Fruit fly (Drosophila melanogaster) whole organism, prepupa: ENCODE data around the gene CG12784.

Experiments
- CG10631 ChIP-seq: fragments of 200-800 bp; sonication (Bioruptor generic); optimal IDR thresholded peaks from 2 replicates; lab custom pipeline; 2016; ENCODE audit warnings: missing biosample characterization, missing genetic modification characterization
- CG11294 ChIP-seq: fragments of 200-800 bp; sonication (Bioruptor generic); IDR thresholded peaks from 2 replicates; pipeline ENCODE4 v1.3.6; 2022; ENCODE audit warnings: missing biosample characterization, missing genetic modification characterization
- CG11902 ChIP-seq: fragments of 200-800 bp; sonication (Bioruptor generic); optimal IDR thresholded peaks from 3 replicates; lab custom pipeline; 2016; ENCODE audit warnings: missing biosample characterization, missing genetic modification characterization
- CG15336 ChIP-seq: fragments of 200-800 bp; sonication (Bioruptor generic); IDR thresholded peaks from 2 replicates; pipeline ENCODE4 v1.3.6; 2022; ENCODE audit warnings: missing biosample characterization, missing genetic modification characterization
- CG1621 ChIP-seq: fragments of 200-800 bp; sonication (Bioruptor generic); optimal IDR thresholded peaks from 3 replicates; lab custom pipeline; 2018; ENCODE audit warnings: missing biosample characterization, mild to moderate bottlenecking, missing genetic modification characterization
- CG16779 ChIP-seq: fragments of 200-800 bp; sonication (Bioruptor generic); optimal IDR thresholded peaks from 3 replicates; lab custom pipeline; 2017; ENCODE audit warnings: missing biosample characterization, mild to moderate bottlenecking, missing genetic modification characterization
- CG3032 ChIP-seq: fragments of 200-800 bp; optimal IDR thresholded peaks from 2 replicates; lab custom pipeline; 2019; ENCODE audit warnings: missing biosample characterization, mild to moderate bottlenecking, missing genetic modification characterization, moderate library complexity
- CG31627 ChIP-seq: fragments of 200-800 bp; sonication (Bioruptor generic); optimal IDR thresholded peaks from 3 replicates; lab custom pipeline; 2016; ENCODE audit warnings: missing biosample characterization, missing genetic modification characterization
- CG32006 ChIP-seq: fragments of 200-800 bp; sonication (Bioruptor generic); optimal IDR thresholded peaks from 3 replicates; lab custom pipeline; 2017; ENCODE audit warnings: missing biosample characterization, mild to moderate bottlenecking, missing genetic modification characterization
- CG34406 ChIP-seq: fragments of 200-800 bp; sonication (Bioruptor generic); optimal IDR thresholded peaks from 3 replicates; lab custom pipeline; 2016; ENCODE audit warnings: missing biosample characterization, missing genetic modification characterization
- CG4318 ChIP-seq: fragments of 200-800 bp; sonication (Bioruptor generic); optimal IDR thresholded peaks from 3 replicates; lab custom pipeline; 2017; ENCODE audit warnings: missing biosample characterization, mild to moderate bottlenecking, missing genetic modification characterization
- CG6163 ChIP-seq: fragments of 200-800 bp; sonication (Bioruptor generic); IDR thresholded peaks from 3 replicates; pipeline ENCODE4 v1.3.6; 2022; ENCODE audit warnings: missing biosample characterization, missing genetic modification characterization
- CG6854 ChIP-seq: fragments of 200-800 bp; sonication (Bioruptor generic); optimal IDR thresholded peaks from 2 replicates; lab custom pipeline; 2017; ENCODE audit warnings: missing biosample characterization, mild to moderate bottlenecking, missing genetic modification characterization
- CG7368 ChIP-seq: fragments of 200-800 bp; sonication (Bioruptor generic); optimal IDR thresholded peaks from 3 replicates; lab custom pipeline; 2016; ENCODE audit warnings: missing biosample characterization, missing genetic modification characterization
- CG8319 ChIP-seq: fragments of 200-800 bp; sonication (Bioruptor generic); optimal IDR thresholded peaks from 3 replicates; lab custom pipeline; 2016; ENCODE audit warnings: missing biosample characterization, missing genetic modification characterization
- Ets21C ChIP-seq: fragments of 200-800 bp; sonication (Bioruptor generic); optimal IDR thresholded peaks from 3 replicates; lab custom pipeline; 2016; ENCODE audit warnings: missing biosample characterization, missing genetic modification characterization
- Ets96B ChIP-seq: fragments of 200-800 bp; optimal IDR thresholded peaks from 2 replicates; lab custom pipeline; 2019; ENCODE audit warnings: missing biosample characterization, mild to moderate bottlenecking, missing genetic modification characterization, moderate library complexity
- Gug ChIP-seq: fragments of 200-800 bp; sonication (Bioruptor generic); IDR thresholded peaks from 2 replicates; pipeline ENCODE4 v1.3.6; 2022; ENCODE audit warnings: missing biosample characterization, missing genetic modification characterization
- Hr39 ChIP-seq: fragments of 200-800 bp; sonication (Bioruptor generic); optimal IDR thresholded peaks from 2 replicates; lab custom pipeline; 2016; ENCODE audit warnings: missing biosample characterization, missing genetic modification characterization
- Hr4 ChIP-seq: fragments of 200-800 bp; sonication (Bioruptor generic); optimal IDR thresholded peaks from 3 replicates; lab custom pipeline; 2016; ENCODE audit warnings: missing biosample characterization, missing genetic modification characterization
- Met ChIP-seq: fragments of 200-800 bp; sonication (Bioruptor generic); optimal IDR thresholded peaks from 3 replicates; lab custom pipeline; 2016; ENCODE audit warnings: missing biosample characterization, missing genetic modification characterization
- Smox ChIP-seq: fragments of 200-800 bp; sonication (Bioruptor generic); optimal IDR thresholded peaks from 3 replicates; lab custom pipeline; 2016; ENCODE audit warnings: missing biosample characterization, missing genetic modification characterization
- Sox102F ChIP-seq: fragments of 200-800 bp; sonication (Bioruptor generic); optimal IDR thresholded peaks from 2 replicates; lab custom pipeline; 2016; ENCODE audit warnings: missing biosample characterization, mild to moderate bottlenecking, missing genetic modification characterization
- Sox14 ChIP-seq: fragments of 200-800 bp; sonication (Bioruptor generic); optimal IDR thresholded peaks from 3 replicates; lab custom pipeline; 2016; ENCODE audit warnings: missing biosample characterization, missing genetic modification characterization
- Sox15 ChIP-seq: fragments of 200-800 bp; sonication (Bioruptor generic); optimal IDR thresholded peaks from 3 replicates; lab custom pipeline; 2016; ENCODE audit warnings: missing biosample characterization, missing genetic modification characterization
- achi ChIP-seq: fragments of 200-800 bp; sonication (Bioruptor generic); optimal IDR thresholded peaks from 3 replicates; lab custom pipeline; 2016; ENCODE audit warnings: missing biosample characterization, missing genetic modification characterization
- acj6 ChIP-seq: fragments of 200-800 bp; sonication (Bioruptor generic); optimal IDR thresholded peaks from 3 replicates; lab custom pipeline; 2016; ENCODE audit warnings: missing biosample characterization, missing genetic modification characterization
- cyc ChIP-seq: fragments of 200-800 bp; sonication (Bioruptor generic); optimal IDR thresholded peaks from 3 replicates; lab custom pipeline; 2016; ENCODE audit warnings: missing biosample characterization, missing genetic modification characterization
- dac ChIP-seq: fragments of 200-800 bp; sonication (Bioruptor generic); optimal IDR thresholded peaks from 2 replicates; lab custom pipeline; 2017; ENCODE audit warnings: missing biosample characterization, mild to moderate bottlenecking, missing genetic modification characterization
- dsx ChIP-seq: fragments of 200-800 bp; optimal IDR thresholded peaks from 3 replicates; lab custom pipeline; 2019; ENCODE audit warnings: missing biosample characterization, mild to moderate bottlenecking, missing genetic modification characterization, moderate library complexity; ENCODE audit not compliant: poor library complexity, severe bottlenecking
- eg ChIP-seq: fragments of 200-800 bp; sonication (Bioruptor generic); IDR thresholded peaks from 3 replicates; pipeline ENCODE4 v1.3.6; 2022; ENCODE audit warnings: missing biosample characterization, missing genetic modification characterization
- esn ChIP-seq: fragments of 200-800 bp; sonication (Bioruptor generic); optimal IDR thresholded peaks from 2 replicates; lab custom pipeline; 2016; ENCODE audit warnings: missing biosample characterization, mild to moderate bottlenecking, missing genetic modification characterization, moderate library complexity
- fd59A ChIP-seq: fragments of 200-800 bp; sonication (Bioruptor generic); optimal IDR thresholded peaks from 2 replicates; lab custom pipeline; 2017; ENCODE audit warnings: missing biosample characterization, mild to moderate bottlenecking, missing genetic modification characterization, missing genetic modification reagents
- fd85E ChIP-seq: fragments of 200-800 bp; sonication (Bioruptor generic); optimal IDR thresholded peaks from 3 replicates; lab custom pipeline; 2016; ENCODE audit warnings: missing biosample characterization, missing genetic modification characterization
- fkh ChIP-seq: fragments of 200-800 bp; sonication (Bioruptor generic); optimal IDR thresholded peaks from 3 replicates; lab custom pipeline; 2017; ENCODE audit warnings: missing biosample characterization, mild to moderate bottlenecking, missing genetic modification characterization, moderate library complexity
- lz ChIP-seq: fragments of 200-800 bp; sonication (Bioruptor generic); optimal IDR thresholded peaks from 3 replicates; lab custom pipeline; 2016; ENCODE audit warnings: missing biosample characterization, missing genetic modification characterization
- net ChIP-seq: fragments of 200-800 bp; sonication (Bioruptor generic); optimal IDR thresholded peaks from 3 replicates; lab custom pipeline; 2016; ENCODE audit warnings: missing biosample characterization, missing genetic modification characterization
- pdm3 ChIP-seq: fragments of 200-800 bp; sonication (Bioruptor generic); optimal IDR thresholded peaks from 3 replicates; lab custom pipeline; 2016; ENCODE audit warnings: missing biosample characterization, missing genetic modification characterization
- spab ChIP-seq: fragments of 200-800 bp; sonication (Bioruptor generic); optimal IDR thresholded peaks from 2 replicates; lab custom pipeline; 2017; ENCODE audit warnings: missing biosample characterization, mild to moderate bottlenecking, missing genetic modification characterization, missing genetic modification reagents
- ss ChIP-seq, 2 experiments: fragments of 200-800 bp; sonication (Bioruptor generic); optimal IDR thresholded peaks; 2 replicates in 1 of 2; 3 replicates in 1 of 2; lab custom pipeline; 2017 to 2018; ENCODE audit warnings: mild to moderate bottlenecking in 2 of 2, missing biosample characterization in 2 of 2, missing genetic modification characterization in 2 of 2, moderate library complexity in 1 of 2
- topi ChIP-seq: fragments of 200-800 bp; sonication (Bioruptor generic); optimal IDR thresholded peaks from 3 replicates; lab custom pipeline; 2016; ENCODE audit warnings: missing biosample characterization, missing genetic modification characterization

The CG12784 gene

DNA sequence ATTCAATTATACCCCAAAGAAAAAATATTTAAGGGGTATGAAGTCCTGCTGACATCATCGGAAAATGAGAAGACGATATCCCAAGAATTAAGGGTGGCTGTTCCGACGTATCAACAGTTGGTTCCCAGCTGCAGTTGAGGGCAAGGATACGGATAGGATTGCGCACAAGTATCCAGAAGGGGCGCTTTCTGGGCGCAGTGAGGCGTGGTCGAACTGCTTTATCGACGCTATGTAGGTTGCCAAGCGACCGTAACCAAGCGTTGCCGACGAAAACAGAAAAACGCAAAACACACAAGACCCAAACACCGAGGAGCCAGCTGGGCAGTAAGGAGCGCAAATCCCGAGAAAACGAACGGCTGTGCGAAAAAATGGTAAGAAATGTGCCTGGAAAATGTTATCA is 11.2 kb downstream of the CG12784 start, which contains the start of gene Ttc26:
Gene Ttc26 (plus strand): TSS at position 289 of the 400 bp plus-strand sequence.
- TF ChIP-seq fkh (no peak), ss (GFP tag; optimal IDR thresholded peaks at IDR 0.05; lab: Kevin White, UChicago) (no peak)

DNA sequence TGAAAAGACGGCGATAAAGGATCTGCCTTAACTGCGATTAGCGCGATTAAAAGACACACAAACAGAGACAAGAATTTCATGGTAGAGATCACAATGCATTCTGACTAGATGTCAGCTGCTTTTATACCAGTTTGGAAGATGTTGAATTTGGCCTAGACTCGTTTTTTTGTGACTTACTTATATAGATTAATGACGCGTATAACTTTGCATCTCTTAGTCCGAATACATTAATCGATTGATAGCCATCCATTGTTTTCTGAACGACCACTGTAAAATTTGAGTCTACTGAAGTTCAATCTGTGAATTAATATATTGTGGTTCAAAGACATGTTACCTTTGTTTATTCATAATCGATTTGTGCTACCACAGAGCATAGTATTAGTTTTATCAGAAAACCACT is 12.3 kb downstream of the CG12784 start, which contains the start of gene CG45207:
Gene CG45207 (minus strand): TSS at position 101 of the 400 bp plus-strand sequence.
- TF ChIP-seq fd59A (GFP tag; lab: Kevin White, UChicago) = no peak
- no peak for TF ChIP-seq dsx
- no peak for TF ChIP-seq topi
- TF ChIP-seq Hr4 (GFP tag; lab: Kevin White, UChicago) = no peak
- no peak for TF ChIP-seq CG7368 (GFP tag; lab: Kevin White, UChicago)

DNA sequence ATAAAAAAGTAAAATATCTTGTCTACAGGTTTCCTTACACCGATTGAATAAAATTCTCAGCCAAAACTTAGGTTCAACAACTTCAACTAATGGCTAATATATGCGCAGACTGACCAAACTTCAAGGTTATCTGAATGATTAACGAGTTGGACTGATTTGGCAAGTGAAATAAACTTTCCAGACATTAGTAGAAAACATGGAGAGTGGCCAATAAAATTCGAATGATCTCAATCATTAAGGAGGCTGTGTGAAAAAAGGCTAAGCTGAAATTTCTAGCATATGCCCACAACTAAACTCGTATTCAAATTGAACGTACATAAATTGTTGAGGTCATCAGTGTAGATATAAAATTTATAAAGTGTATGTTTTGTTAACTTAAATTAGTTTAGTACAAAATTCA is 16.6 kb downstream of the CG12784 start, which contains the start of gene CG5614:
Gene CG5614 (plus strand): TSS at position 301 of the 400 bp plus-strand sequence.
- TF ChIP-seq cyc (GFP tag; lab: Kevin White, UChicago) = no peak
- no peak for TF ChIP-seq CG16779 (tag; lab: Kevin White, UChicago)
- no peak for TF ChIP-seq Sox102F
- no peak for TF ChIP-seq dac
- no peak for TF ChIP-seq Smox
- no peak for TF ChIP-seq CG15336 (GFP tag; lab: Robert Waterston, UW)
- no peak for TF ChIP-seq Ets96B (tag; lab: Kevin White, UChicago)
- TF ChIP-seq CG8319 (GFP tag; lab: Kevin White, UChicago) = no peak
- no peak for TF ChIP-seq CG11902
- no peak for TF ChIP-seq eg
- no peak for TF ChIP-seq esn (GFP tag; lab: Kevin White, UChicago)
- TF ChIP-seq CG31627 = no peak
- no peak for TF ChIP-seq Sox14 (GFP tag; lab: Kevin White, UChicago)
- TF ChIP-seq acj6 = no peak
- TF ChIP-seq CG34406 = no peak
- TF ChIP-seq CG4318 (GFP tag; lab: Kevin White, UChicago) = no peak
- TF ChIP-seq CG7368 (GFP tag; lab: Kevin White, UChicago) = no peak
- TF ChIP-seq Sox15 (GFP tag; lab: Kevin White, UChicago) = no peak
- no peak for TF ChIP-seq fd85E (GFP tag; lab: Kevin White, UChicago)
- TF ChIP-seq CG1621 = no peak

DNA sequence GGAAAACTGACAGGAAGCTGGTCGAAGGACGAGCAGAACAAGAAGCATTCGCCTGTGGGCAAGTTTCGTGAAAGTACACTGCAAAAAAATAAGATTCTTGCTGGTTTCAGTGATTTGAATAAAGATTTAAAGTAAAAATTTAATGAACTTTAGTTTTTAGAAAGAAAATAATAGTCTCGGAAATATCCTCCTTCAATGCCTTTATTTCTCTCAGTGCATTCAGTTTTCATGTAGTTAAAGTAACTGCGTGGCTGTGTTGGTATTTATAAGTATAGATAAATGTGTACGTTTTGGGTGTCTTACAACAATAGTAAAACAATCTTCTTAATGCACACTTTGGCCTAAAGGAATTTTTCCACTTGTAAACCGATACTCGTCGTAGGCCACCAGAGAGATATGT is 21.4 kb downstream of the CG12784 start:
- no peak for TF ChIP-seq dsx
- no peak for TF ChIP-seq CG6163
- no peak for TF ChIP-seq pdm3
- no peak for TF ChIP-seq Sox14 (GFP tag; lab: Kevin White, UChicago)
- no peak for TF ChIP-seq CG10631 (GFP tag; lab: Kevin White, UChicago)
- no peak for TF ChIP-seq lz (GFP tag; lab: Kevin White, UChicago)
- no peak for TF ChIP-seq CG32006 (GFP tag; lab: Kevin White, UChicago)

DNA sequence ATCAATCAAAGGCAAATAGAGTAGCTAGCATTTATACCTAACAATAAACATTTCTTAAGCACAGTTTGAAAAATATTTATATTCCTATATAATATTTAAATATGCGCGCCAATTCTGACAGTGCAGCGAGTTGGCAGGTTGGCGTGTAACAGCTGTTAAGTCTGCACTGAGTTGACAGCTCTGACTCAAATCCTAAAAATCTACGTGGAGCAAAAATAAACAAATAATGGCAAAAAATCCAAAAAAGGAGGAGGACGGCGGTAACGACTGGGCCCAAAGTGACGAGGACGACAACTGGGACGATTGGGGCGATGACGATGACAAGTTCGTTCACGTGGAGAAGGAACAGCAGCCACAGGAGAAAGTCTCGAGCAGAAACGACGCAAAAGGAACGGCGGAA is 23.6 kb downstream of the CG12784 start, which contains the start of gene CG9590:
Gene CG9590 (plus strand): TSS at position 166 of the 400 bp plus-strand sequence.
- TF ChIP-seq CG7368 (GFP tag; lab: Kevin White, UChicago) = no peak
- no peak for TF ChIP-seq achi (GFP tag; lab: Kevin White, UChicago)
- no peak for TF ChIP-seq Hr39 (GFP tag; lab: Kevin White, UChicago)
- no peak for TF ChIP-seq Met (GFP tag; lab: Kevin White, UChicago)
- no peak for TF ChIP-seq spab (GFP tag; lab: Kevin White, UChicago)
- no peak for TF ChIP-seq net (GFP tag; lab: Kevin White, UChicago)
- no peak for TF ChIP-seq Gug (GFP tag; lab: Robert Waterston, UW)
- TF ChIP-seq Sox102F = no peak
- no peak for TF ChIP-seq CG3032
- TF ChIP-seq CG6854 (GFP tag; lab: Kevin White, UChicago) = no peak
- TF ChIP-seq Smox = no peak
- no peak for TF ChIP-seq CG11294 (GFP tag; lab: Robert Waterston, UW)
- no peak for TF ChIP-seq Ets21C (GFP tag; lab: Kevin White, UChicago)
